Fruit fly (Drosophila melanogaster) whole organism, prepupa: Measurements from ENCODE around the gene goe.
A peak's percentile ranks its signal among the peaks of the same experiment; 100 is the strongest.

Source experiments
- Blimp-1 ChIP-seq: fragments of 200-800 bp; sonication (Bioruptor generic); optimal IDR thresholded peaks from 3 replicates; lab custom pipeline; 2017; ENCODE audit warnings: missing biosample characterization, missing genetic modification characterization, mild to moderate bottlenecking, moderate library complexity, missing genetic modification reagents
- CG10631 ChIP-seq: fragments of 200-800 bp; sonication (Bioruptor generic); optimal IDR thresholded peaks from 2 replicates; lab custom pipeline; 2016; ENCODE audit warnings: missing biosample characterization, missing genetic modification characterization
- CG10669 ChIP-seq: fragments of 200-800 bp; sonication (Bioruptor generic); optimal IDR thresholded peaks from 3 replicates; lab custom pipeline; 2018; ENCODE audit warnings: missing biosample characterization, mild to moderate bottlenecking, missing genetic modification characterization, moderate library complexity
- CG11294 ChIP-seq: fragments of 200-800 bp; sonication (Bioruptor generic); IDR thresholded peaks from 2 replicates; pipeline ENCODE4 v1.3.6; 2022; ENCODE audit warnings: missing biosample characterization, missing genetic modification characterization
- CG11762 ChIP-seq: fragments of 200-800 bp; sonication (Bioruptor generic); optimal IDR thresholded peaks from 3 replicates; lab custom pipeline; 2016; ENCODE audit warnings: missing biosample characterization, missing genetic modification characterization; ENCODE audit not compliant: insufficient read depth
- CG31627 ChIP-seq: fragments of 200-800 bp; sonication (Bioruptor generic); optimal IDR thresholded peaks from 3 replicates; lab custom pipeline; 2016; ENCODE audit warnings: missing biosample characterization, missing genetic modification characterization
- CG32006 ChIP-seq: fragments of 200-800 bp; sonication (Bioruptor generic); optimal IDR thresholded peaks from 3 replicates; lab custom pipeline; 2017; ENCODE audit warnings: missing biosample characterization, mild to moderate bottlenecking, missing genetic modification characterization
- CG34406 ChIP-seq: fragments of 200-800 bp; sonication (Bioruptor generic); optimal IDR thresholded peaks from 3 replicates; lab custom pipeline; 2016; ENCODE audit warnings: missing biosample characterization, missing genetic modification characterization
- CG3919 ChIP-seq: fragments of 200-800 bp; sonication (Bioruptor generic); optimal IDR thresholded peaks from 3 replicates; lab custom pipeline; 2016; ENCODE audit warnings: missing biosample characterization, missing genetic modification characterization
- CG4318 ChIP-seq: fragments of 200-800 bp; sonication (Bioruptor generic); optimal IDR thresholded peaks from 3 replicates; lab custom pipeline; 2017; ENCODE audit warnings: missing biosample characterization, mild to moderate bottlenecking, missing genetic modification characterization
- CG6163 ChIP-seq: fragments of 200-800 bp; sonication (Bioruptor generic); IDR thresholded peaks from 3 replicates; pipeline ENCODE4 v1.3.6; 2022; ENCODE audit warnings: missing biosample characterization, missing genetic modification characterization
- CG6276 ChIP-seq: fragments of 200-800 bp; sonication (Bioruptor generic); optimal IDR thresholded peaks from 2 replicates; lab custom pipeline; 2017; ENCODE audit warnings: missing biosample characterization, mild to moderate bottlenecking, missing genetic modification characterization
- CG6792 ChIP-seq: fragments of 200-800 bp; sonication (Bioruptor generic); optimal IDR thresholded peaks from 3 replicates; lab custom pipeline; 2016; ENCODE audit warnings: missing biosample characterization, missing genetic modification characterization
- CG6808 ChIP-seq: fragments of 200-800 bp; sonication (Bioruptor generic); optimal IDR thresholded peaks from 3 replicates; lab custom pipeline; 2017; ENCODE audit warnings: missing biosample characterization, missing genetic modification characterization, mild to moderate bottlenecking, moderate library complexity, missing genetic modification reagents
- CG7368 ChIP-seq: fragments of 200-800 bp; sonication (Bioruptor generic); optimal IDR thresholded peaks from 3 replicates; lab custom pipeline; 2016; ENCODE audit warnings: missing biosample characterization, missing genetic modification characterization
- CG8119 ChIP-seq: fragments of 200-800 bp; sonication (Bioruptor generic); IDR thresholded peaks from 3 replicates; pipeline ENCODE4 v1.3.6; 2022; ENCODE audit warnings: missing biosample characterization, missing genetic modification characterization
- CG8319 ChIP-seq: fragments of 200-800 bp; sonication (Bioruptor generic); optimal IDR thresholded peaks from 3 replicates; lab custom pipeline; 2016; ENCODE audit warnings: missing biosample characterization, missing genetic modification characterization
- Eip75B ChIP-seq: fragments of 200-800 bp; sonication (Bioruptor generic); optimal IDR thresholded peaks from 3 replicates; lab custom pipeline; 2016; ENCODE audit warnings: missing biosample characterization, missing genetic modification characterization
- Eip78C ChIP-seq: fragments of 200-800 bp; sonication (Bioruptor generic); peaks from one replicate; lab custom pipeline; 2016; ENCODE audit warnings: missing biosample characterization, missing genetic modification characterization
- Eip93F ChIP-seq: fragments of 200-800 bp; sonication (Bioruptor generic); optimal IDR thresholded peaks from 2 replicates; lab custom pipeline; 2016; ENCODE audit warnings: missing biosample characterization, mild to moderate bottlenecking, missing genetic modification characterization
- Ets21C ChIP-seq: fragments of 200-800 bp; sonication (Bioruptor generic); optimal IDR thresholded peaks from 3 replicates; lab custom pipeline; 2016; ENCODE audit warnings: missing biosample characterization, missing genetic modification characterization
- Ets96B ChIP-seq: fragments of 200-800 bp; optimal IDR thresholded peaks from 2 replicates; lab custom pipeline; 2019; ENCODE audit warnings: missing biosample characterization, mild to moderate bottlenecking, missing genetic modification characterization, moderate library complexity
- Gug ChIP-seq: fragments of 200-800 bp; sonication (Bioruptor generic); IDR thresholded peaks from 2 replicates; pipeline ENCODE4 v1.3.6; 2022; ENCODE audit warnings: missing biosample characterization, missing genetic modification characterization
- Hr38 ChIP-seq: sonication (Bioruptor generic); optimal IDR thresholded peaks from 2 replicates; lab custom pipeline; 2016; ENCODE audit warnings: missing biosample characterization, missing genetic modification characterization
- Hr39 ChIP-seq: fragments of 200-800 bp; sonication (Bioruptor generic); optimal IDR thresholded peaks from 2 replicates; lab custom pipeline; 2016; ENCODE audit warnings: missing biosample characterization, missing genetic modification characterization
- Hr4 ChIP-seq: fragments of 200-800 bp; sonication (Bioruptor generic); optimal IDR thresholded peaks from 3 replicates; lab custom pipeline; 2016; ENCODE audit warnings: missing biosample characterization, missing genetic modification characterization
- Lpt ChIP-seq: fragments of 200-800 bp; sonication (Bioruptor generic); optimal IDR thresholded peaks from 3 replicates; lab custom pipeline; 2016; ENCODE audit warnings: missing biosample characterization, missing genetic modification characterization
- Met ChIP-seq: fragments of 200-800 bp; sonication (Bioruptor generic); optimal IDR thresholded peaks from 3 replicates; lab custom pipeline; 2016; ENCODE audit warnings: missing biosample characterization, missing genetic modification characterization
- OdsH ChIP-seq: fragments of 200-800 bp; sonication (Bioruptor generic); optimal IDR thresholded peaks from 3 replicates; lab custom pipeline; 2016; ENCODE audit warnings: missing biosample characterization, missing genetic modification characterization
- Smox ChIP-seq: fragments of 200-800 bp; sonication (Bioruptor generic); optimal IDR thresholded peaks from 3 replicates; lab custom pipeline; 2016; ENCODE audit warnings: missing biosample characterization, missing genetic modification characterization
- Sox15 ChIP-seq: fragments of 200-800 bp; sonication (Bioruptor generic); optimal IDR thresholded peaks from 3 replicates; lab custom pipeline; 2016; ENCODE audit warnings: missing biosample characterization, missing genetic modification characterization
- achi ChIP-seq: fragments of 200-800 bp; sonication (Bioruptor generic); optimal IDR thresholded peaks from 3 replicates; lab custom pipeline; 2016; ENCODE audit warnings: missing biosample characterization, missing genetic modification characterization
- acj6 ChIP-seq: fragments of 200-800 bp; sonication (Bioruptor generic); optimal IDR thresholded peaks from 3 replicates; lab custom pipeline; 2016; ENCODE audit warnings: missing biosample characterization, missing genetic modification characterization
- cyc ChIP-seq: fragments of 200-800 bp; sonication (Bioruptor generic); optimal IDR thresholded peaks from 3 replicates; lab custom pipeline; 2016; ENCODE audit warnings: missing biosample characterization, missing genetic modification characterization
- dac ChIP-seq: fragments of 200-800 bp; sonication (Bioruptor generic); optimal IDR thresholded peaks from 2 replicates; lab custom pipeline; 2017; ENCODE audit warnings: missing biosample characterization, mild to moderate bottlenecking, missing genetic modification characterization
- dsx ChIP-seq: fragments of 200-800 bp; optimal IDR thresholded peaks from 3 replicates; lab custom pipeline; 2019; ENCODE audit warnings: missing biosample characterization, mild to moderate bottlenecking, missing genetic modification characterization, moderate library complexity; ENCODE audit not compliant: poor library complexity, severe bottlenecking
- eg ChIP-seq: fragments of 200-800 bp; sonication (Bioruptor generic); IDR thresholded peaks from 3 replicates; pipeline ENCODE4 v1.3.6; 2022; ENCODE audit warnings: missing biosample characterization, missing genetic modification characterization
- esn ChIP-seq: fragments of 200-800 bp; sonication (Bioruptor generic); optimal IDR thresholded peaks from 2 replicates; lab custom pipeline; 2016; ENCODE audit warnings: missing biosample characterization, mild to moderate bottlenecking, missing genetic modification characterization, moderate library complexity
- fd59A ChIP-seq: fragments of 200-800 bp; sonication (Bioruptor generic); optimal IDR thresholded peaks from 2 replicates; lab custom pipeline; 2017; ENCODE audit warnings: missing biosample characterization, mild to moderate bottlenecking, missing genetic modification characterization, missing genetic modification reagents
- fd85E ChIP-seq: fragments of 200-800 bp; sonication (Bioruptor generic); optimal IDR thresholded peaks from 3 replicates; lab custom pipeline; 2016; ENCODE audit warnings: missing biosample characterization, missing genetic modification characterization
- fkh ChIP-seq: fragments of 200-800 bp; sonication (Bioruptor generic); optimal IDR thresholded peaks from 3 replicates; lab custom pipeline; 2017; ENCODE audit warnings: missing biosample characterization, mild to moderate bottlenecking, missing genetic modification characterization, moderate library complexity
- lz ChIP-seq: fragments of 200-800 bp; sonication (Bioruptor generic); optimal IDR thresholded peaks from 3 replicates; lab custom pipeline; 2016; ENCODE audit warnings: missing biosample characterization, missing genetic modification characterization
- net ChIP-seq: fragments of 200-800 bp; sonication (Bioruptor generic); optimal IDR thresholded peaks from 3 replicates; lab custom pipeline; 2016; ENCODE audit warnings: missing biosample characterization, missing genetic modification characterization
- salr ChIP-seq, 2 experiments: fragments of 200-800 bp; sonication (Bioruptor generic); optimal IDR thresholded peaks; 3 replicates each; lab custom pipeline; 2016 to 2018; ENCODE audit warnings: missing biosample characterization in 2 of 2, missing genetic modification characterization in 2 of 2, mild to moderate bottlenecking in 1 of 2
- ss ChIP-seq, 2 experiments: fragments of 200-800 bp; sonication (Bioruptor generic); optimal IDR thresholded peaks; 2 replicates in 1 of 2; 3 replicates in 1 of 2; lab custom pipeline; 2017 to 2018; ENCODE audit warnings: mild to moderate bottlenecking in 2 of 2, missing biosample characterization in 2 of 2, missing genetic modification characterization in 2 of 2, moderate library complexity in 1 of 2
- svp ChIP-seq: fragments of 200-800 bp; sonication (Bioruptor generic); peaks from one replicate; lab custom pipeline; 2016; ENCODE audit warnings: missing biosample characterization, missing genetic modification characterization
- topi ChIP-seq: fragments of 200-800 bp; sonication (Bioruptor generic); optimal IDR thresholded peaks from 3 replicates; lab custom pipeline; 2016; ENCODE audit warnings: missing biosample characterization, missing genetic modification characterization
- vri ChIP-seq: fragments of 200-800 bp; sonication (Bioruptor generic); optimal IDR thresholded peaks from 3 replicates; lab custom pipeline; 2016; ENCODE audit warnings: missing biosample characterization, mild to moderate bottlenecking, missing genetic modification characterization

goe gene

DNA sequence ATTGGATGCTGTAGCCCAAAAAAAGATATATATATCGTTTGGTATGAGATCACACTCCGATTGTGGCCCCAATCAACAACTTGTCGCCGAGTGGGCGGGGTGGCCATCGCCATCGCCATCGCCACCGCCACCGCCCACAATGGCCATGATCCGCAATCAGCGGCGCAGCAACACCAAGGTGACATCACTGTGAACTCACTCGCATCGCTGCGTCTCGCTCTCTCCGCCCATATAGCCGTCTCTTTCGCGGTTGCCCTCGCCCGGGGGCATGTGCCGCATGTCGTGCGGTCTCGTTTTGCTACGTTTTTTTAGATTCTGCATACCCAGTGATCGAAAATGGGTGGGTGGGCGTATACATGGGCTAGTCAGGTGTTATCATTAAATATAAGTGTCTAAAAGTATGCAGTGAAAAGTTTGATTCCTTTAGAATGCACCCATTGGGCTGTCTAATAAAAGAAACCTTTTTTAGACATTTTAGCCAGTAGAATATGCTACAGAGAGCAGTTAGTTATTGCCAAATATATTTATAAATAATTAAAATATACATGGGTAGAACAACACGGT lies 15.2 kb upstream of the goe start (continued):
- no peak for TF ChIP-seq OdsH (GFP tag; lab: Kevin White, UChicago)
- no peak for TF ChIP-seq CG11762 (GFP tag; lab: Kevin White, UChicago)
- TF ChIP-seq CG6276 (GFP tag; lab: Kevin White, UChicago), result no peak
- 0 out of 3 replicates have a peak, but pooled peaks have one; percentile 9 for TF ChIP-seq eg
- no peak for TF ChIP-seq CG31627
- no peak for TF ChIP-seq CG10669
- no peak for TF ChIP-seq CG7368 (GFP tag; lab: Kevin White, UChicago)
- TF ChIP-seq CG8119 (GFP tag; lab: Robert Waterston, UW), result no peak
- TF ChIP-seq Ets96B (tag; lab: Kevin White, UChicago), result no peak
- no peak for TF ChIP-seq Met
- no peak for TF ChIP-seq CG34406 (GFP tag; lab: Kevin White, UChicago)
- no peak for TF ChIP-seq CG11294 (GFP tag; lab: Robert Waterston, UW)

DNA sequence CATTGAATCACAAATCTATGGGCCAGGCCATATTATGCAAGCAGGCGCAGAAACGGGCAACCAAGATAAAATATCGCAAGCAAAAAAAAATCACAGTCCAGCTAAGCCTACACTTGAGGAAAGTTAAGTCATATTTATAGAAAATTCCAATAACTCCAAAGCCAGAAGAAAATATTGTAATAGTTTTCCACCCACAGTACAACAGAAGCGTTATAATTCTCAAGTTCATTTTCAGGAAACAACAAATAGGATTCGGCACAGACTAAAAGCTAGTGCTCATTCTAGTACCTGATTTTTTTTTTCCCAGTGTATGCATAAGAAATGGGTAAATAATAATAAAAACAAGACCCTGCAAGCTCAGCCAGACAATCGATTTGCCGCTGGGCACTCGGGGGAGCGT lies 14.1 kb upstream of the goe start:
- no peak for TF ChIP-seq Gug (GFP tag; lab: Robert Waterston, UW)
- peak; percentile 46; the same call in 2 of the 3 replicates for TF ChIP-seq CG8119 (GFP tag; lab: Robert Waterston, UW)
- TF ChIP-seq Hr38, result no peak
- no peak for TF ChIP-seq Blimp-1 (GFP tag; lab: Kevin White, UChicago)
- TF ChIP-seq ss (GFP tag; optimal IDR thresholded peaks at IDR 0.05; lab: Kevin White, UChicago), result peak in 1 of 2 experiments; percentile 24
- no peak for TF ChIP-seq Ets21C
- peak; percentile 63 for TF ChIP-seq Hr4
- TF ChIP-seq esn (GFP tag; lab: Kevin White, UChicago), result no peak
- TF ChIP-seq Eip78C (GFP tag; lab: Kevin White, UChicago), result peak; percentile 84
- no peak for TF ChIP-seq CG6163
- no peak for TF ChIP-seq CG11294 (GFP tag; lab: Robert Waterston, UW)
- TF ChIP-seq CG10631 (GFP tag; lab: Kevin White, UChicago), result peak; percentile 42
- TF ChIP-seq net (GFP tag; lab: Kevin White, UChicago), result no peak
- no peak for TF ChIP-seq Sox15 (GFP tag; lab: Kevin White, UChicago)
- peak; percentile 4 for TF ChIP-seq dsx (GFP tag; lab: Kevin White, UChicago)
- TF ChIP-seq acj6 (GFP tag; lab: Kevin White, UChicago), result peak; percentile 40
- peak; percentile 47 for TF ChIP-seq achi
- peak; percentile 56 for TF ChIP-seq Lpt (GFP tag; lab: Kevin White, UChicago)
- TF ChIP-seq CG10669, result no peak
- TF ChIP-seq Eip75B (GFP tag; lab: Kevin White, UChicago), result peak; percentile 37
- TF ChIP-seq eg, result 0 out of 3 replicates have a peak, but pooled peaks have one; percentile 38
- TF ChIP-seq fd59A (GFP tag; lab: Kevin White, UChicago), result peak; percentile 2
- no peak for TF ChIP-seq salr (GFP tag; optimal IDR thresholded peaks at IDR 0.05; lab: Kevin White, UChicago)
- TF ChIP-seq CG8319 (GFP tag; lab: Kevin White, UChicago), result no peak
- no peak for TF ChIP-seq fkh (GFP tag; lab: Kevin White, UChicago)
- peak; percentile 1 for TF ChIP-seq topi
- TF ChIP-seq lz (GFP tag; lab: Kevin White, UChicago), result no peak
- no peak for TF ChIP-seq vri (GFP tag; lab: Kevin White, UChicago)
- TF ChIP-seq CG6808, result peak; percentile 17
- no peak for TF ChIP-seq Eip93F
- no peak for TF ChIP-seq Hr39 (GFP tag; lab: Kevin White, UChicago)
- TF ChIP-seq Ets96B (tag; lab: Kevin White, UChicago), result peak; percentile 15
- peak; percentile 55 for TF ChIP-seq CG32006 (GFP tag; lab: Kevin White, UChicago)
- TF ChIP-seq CG4318 (GFP tag; lab: Kevin White, UChicago), result no peak
- peak; percentile 13 for TF ChIP-seq CG6792 (GFP tag; lab: Kevin White, UChicago)
- TF ChIP-seq svp, result no peak
- TF ChIP-seq dac (GFP tag; lab: Kevin White, UChicago), result no peak
- TF ChIP-seq CG11762 (GFP tag; lab: Kevin White, UChicago), result no peak
- TF ChIP-seq OdsH (GFP tag; lab: Kevin White, UChicago), result peak; percentile 54
- no peak for TF ChIP-seq CG6276 (GFP tag; lab: Kevin White, UChicago)
- no peak for TF ChIP-seq fd85E
- no peak for TF ChIP-seq CG31627
- no peak for TF ChIP-seq cyc (GFP tag; lab: Kevin White, UChicago)
- peak; percentile 7 for TF ChIP-seq CG3919 (GFP tag; lab: Kevin White, UChicago)
- TF ChIP-seq Smox (GFP tag; lab: Kevin White, UChicago), result peak; percentile 7
